Fruit fly (Drosophila melanogaster) whole organism, embryonic: ENCODE measurements around the gene CG5262.
A peak's percentile ranks its signal among the peaks of the same experiment; 100 is the strongest.

Experiments used
- BtbVII ChIP-seq: fragments of 200-800 bp; sonication (Bioruptor generic); optimal IDR thresholded peaks from 3 replicates; lab custom pipeline; 2017; ENCODE audit warnings: missing biosample characterization, mild to moderate bottlenecking, missing genetic modification characterization
- Bteb2 ChIP-seq: fragments of 200-800 bp; sonication (Bioruptor generic); optimal IDR thresholded peaks from 2 replicates; lab custom pipeline; 2016; ENCODE audit warnings: missing biosample characterization, missing genetic modification characterization
- CG10274 ChIP-seq: fragments of 200-800 bp; sonication (Bioruptor generic); optimal IDR thresholded peaks from 3 replicates; lab custom pipeline; 2017; ENCODE audit warnings: missing biosample characterization, mild to moderate bottlenecking, missing genetic modification characterization
- CG10366 ChIP-seq: fragments of 200-800 bp; sonication (Bioruptor generic); IDR thresholded peaks from 2 replicates; pipeline ENCODE4 v1.3.6; 2022; ENCODE audit warnings: missing biosample characterization, missing genetic modification characterization
- CG10959 ChIP-seq: fragments of 200-800 bp; sonication (Bioruptor generic); IDR thresholded peaks from 2 replicates; pipeline ENCODE4 v1.3.6; 2022; ENCODE audit warnings: missing biosample characterization, missing genetic modification characterization
- CG11696 ChIP-seq: fragments of 200-800 bp; sonication (Bioruptor generic); IDR thresholded peaks from 2 replicates; pipeline ENCODE4 v1.3.6; 2022; ENCODE audit warnings: missing biosample characterization, missing genetic modification characterization
- CG13424 ChIP-seq: fragments of 200-800 bp; sonication (Bioruptor generic); optimal IDR thresholded peaks from 2 replicates; lab custom pipeline; 2019; ENCODE audit warnings: missing biosample characterization, mild to moderate bottlenecking, missing genetic modification characterization, moderate library complexity
- CG14667 ChIP-seq: fragments of 200-800 bp; sonication (Bioruptor generic); IDR thresholded peaks from 2 replicates; pipeline ENCODE4 v1.3.6; 2022; ENCODE audit warnings: missing biosample characterization, missing genetic modification characterization
- CG15479 ChIP-seq: fragments of 200-800 bp; sonication (Bioruptor generic); optimal IDR thresholded peaks from 3 replicates; lab custom pipeline; 2019; ENCODE audit warnings: missing biosample characterization, mild to moderate bottlenecking, missing genetic modification characterization, moderate library complexity
- CG16779 ChIP-seq: fragments of 200-800 bp; sonication (Bioruptor generic); IDR thresholded peaks from 2 replicates; pipeline ENCODE4 v1.3.6; 2022; ENCODE audit warnings: missing biosample characterization, missing genetic modification characterization
- CG17359 ChIP-seq: fragments of 200-800 bp; sonication (Bioruptor generic); optimal IDR thresholded peaks from 3 replicates; lab custom pipeline; 2018; ENCODE audit warnings: missing biosample characterization, mild to moderate bottlenecking, missing genetic modification characterization, moderate library complexity
- CG18619 ChIP-seq: fragments of 200-800 bp; sonication (Bioruptor generic); optimal IDR thresholded peaks from 3 replicates; lab custom pipeline; 2017; ENCODE audit warnings: missing biosample characterization, mild to moderate bottlenecking, missing genetic modification characterization
- CG2120 ChIP-seq: fragments of 200-800 bp; sonication (Bioruptor generic); optimal IDR thresholded peaks from 3 replicates; lab custom pipeline; 2016; ENCODE audit warnings: missing biosample characterization, missing genetic modification characterization
- CG5245 ChIP-seq: fragments of 200-800 bp; sonication (Bioruptor generic); optimal IDR thresholded peaks from 3 replicates; lab custom pipeline; 2016; ENCODE audit warnings: missing biosample characterization, missing genetic modification characterization
- CG6854 ChIP-seq: fragments of 200-800 bp; sonication (Bioruptor generic); optimal IDR thresholded peaks from 3 replicates; lab custom pipeline; 2017; ENCODE audit warnings: missing biosample characterization, mild to moderate bottlenecking, missing genetic modification characterization
- CG7556 ChIP-seq: fragments of 200-800 bp; sonication (Bioruptor generic); optimal IDR thresholded peaks from 2 replicates; lab custom pipeline; 2017; ENCODE audit warnings: missing biosample characterization, mild to moderate bottlenecking, missing genetic modification characterization
- CG8089 ChIP-seq: fragments of 200-800 bp; sonication (Bioruptor generic); optimal IDR thresholded peaks from 3 replicates; lab custom pipeline; 2016; ENCODE audit warnings: missing biosample characterization, missing genetic modification characterization
- CG8478 ChIP-seq: fragments of >200 bp; optimal IDR thresholded peaks from 2 replicates; lab custom pipeline; 2018
- CoRest ChIP-seq: fragments of 200-800 bp; sonication (Bioruptor generic); optimal IDR thresholded peaks from 3 replicates; lab custom pipeline; 2018; ENCODE audit warnings: missing biosample characterization, mild to moderate bottlenecking, missing genetic modification characterization, moderate library complexity
- Doc3 ChIP-seq: fragments of 200-800 bp; sonication (Bioruptor generic); IDR thresholded peaks from 3 replicates; pipeline ENCODE4 v1.3.6; 2022; ENCODE audit warnings: missing biosample characterization, missing genetic modification characterization; ENCODE audit not compliant: partially characterized antibody
- Dp ChIP-seq: fragments of 200-800 bp; sonication (Bioruptor generic); optimal IDR thresholded peaks from 2 replicates; lab custom pipeline; 2018; ENCODE audit warnings: missing biosample characterization, mild to moderate bottlenecking, missing genetic modification characterization, moderate library complexity
- ERR ChIP-seq: fragments of 200-800 bp; sonication (Bioruptor generic); optimal IDR thresholded peaks from 2 replicates; lab custom pipeline; 2016; ENCODE audit warnings: missing biosample characterization, missing genetic modification characterization
- Ets97D ChIP-seq: fragments of 200-800 bp; sonication (Bioruptor generic); optimal IDR thresholded peaks from 3 replicates; lab custom pipeline; 2016; ENCODE audit warnings: missing biosample characterization, missing genetic modification characterization
- GATAe ChIP-seq: fragments of 200-800 bp; sonication (Bioruptor generic); conservative IDR thresholded peaks from 2 replicates; pipeline ENCODE4 v1.3.6; 2022; ENCODE audit warnings: missing biosample characterization, missing genetic modification characterization
- H15 ChIP-seq: fragments of 200-800 bp; sonication (Bioruptor generic); IDR thresholded peaks from 3 replicates; pipeline ENCODE4 v1.3.6; 2022; ENCODE audit warnings: missing biosample characterization, missing genetic modification characterization
- HLH3B ChIP-seq: fragments of 200-800 bp; sonication (Bioruptor generic); IDR thresholded peaks from 2 replicates; pipeline ENCODE4 v1.3.6; 2022; ENCODE audit warnings: missing biosample characterization, missing genetic modification characterization
- HmgZ ChIP-seq: fragments of 200-800 bp; sonication (Bioruptor generic); optimal IDR thresholded peaks from 2 replicates; lab custom pipeline; 2018; ENCODE audit warnings: missing biosample characterization, mild to moderate bottlenecking, missing genetic modification characterization
- Hmx ChIP-seq: fragments of 200-800 bp; sonication (Bioruptor generic); optimal IDR thresholded peaks from 2 replicates; lab custom pipeline; 2016; ENCODE audit warnings: missing biosample characterization, missing genetic modification characterization
- MBD-R2 ChIP-seq: fragments of 200-800 bp; sonication (Bioruptor generic); IDR thresholded peaks from 2 replicates; pipeline ENCODE4 v1.3.6; 2022; ENCODE audit warnings: missing biosample characterization, missing genetic modification characterization
- Meics ChIP-seq: fragments of 200-800 bp; sonication (Bioruptor generic); optimal IDR thresholded peaks from 2 replicates; lab custom pipeline; 2017; ENCODE audit warnings: missing biosample characterization, mild to moderate bottlenecking, missing genetic modification characterization
- Ptx1 ChIP-seq: fragments of 200-800 bp; sonication (Bioruptor generic); IDR thresholded peaks from 2 replicates; pipeline ENCODE4 v1.3.6; 2022; ENCODE audit warnings: missing biosample characterization, missing genetic modification characterization
- Ssrp ChIP-seq: fragments of 200-800 bp; sonication (Bioruptor generic); optimal IDR thresholded peaks from 2 replicates; lab custom pipeline; 2018; ENCODE audit warnings: missing biosample characterization, mild to moderate bottlenecking, missing genetic modification characterization, moderate library complexity
- Trl ChIP-seq, 3 experiments: fragments of >200 bp in 2 of 3; fragments of 200-800 bp in 1 of 3; sonication (Bioruptor generic) in 1 of 3; optimal IDR thresholded peaks; 2 replicates in 1 of 3; 3 replicates in 2 of 3; lab custom pipeline; 2016 to 2017; ENCODE audit warnings: missing biosample characterization in 1 of 3, missing genetic modification characterization in 1 of 3
- ac ChIP-seq: fragments of 200-800 bp; sonication (Bioruptor generic); optimal IDR thresholded peaks from 3 replicates; lab custom pipeline; 2017; ENCODE audit warnings: missing biosample characterization, mild to moderate bottlenecking, missing genetic modification characterization
- amos ChIP-seq: fragments of 200-800 bp; sonication (Bioruptor generic); IDR thresholded peaks from 2 replicates; pipeline ENCODE4 v1.3.6; 2022; ENCODE audit warnings: missing biosample characterization, missing genetic modification characterization; ENCODE audit not compliant: partially characterized antibody
- ara ChIP-seq: fragments of 200-800 bp; sonication (Bioruptor generic); IDR thresholded peaks from 2 replicates; pipeline ENCODE4 v1.3.6; 2022; ENCODE audit warnings: missing biosample characterization, missing genetic modification characterization
- chn ChIP-seq: fragments of 200-800 bp; sonication (Bioruptor generic); optimal IDR thresholded peaks from 2 replicates; lab custom pipeline; 2016; ENCODE audit warnings: missing biosample characterization, missing genetic modification characterization
- danr ChIP-seq: fragments of 200-800 bp; sonication (Bioruptor generic); IDR thresholded peaks from 2 replicates; pipeline ENCODE4 v1.3.6; 2022; ENCODE audit warnings: missing biosample characterization, missing genetic modification characterization
- dati ChIP-seq: fragments of 200-800 bp; sonication (Bioruptor generic); IDR thresholded peaks from 2 replicates; pipeline ENCODE4 v1.3.6; 2022; ENCODE audit warnings: missing biosample characterization, missing genetic modification characterization
- en ChIP-seq: fragments of 200-800 bp; sonication (Bioruptor generic); optimal IDR thresholded peaks from 2 replicates; lab custom pipeline; 2016; ENCODE audit warnings: missing biosample characterization, missing genetic modification characterization
- grn ChIP-seq: fragments of 200-800 bp; sonication (Bioruptor generic); optimal IDR thresholded peaks from 3 replicates; lab custom pipeline; 2017; ENCODE audit warnings: missing biosample characterization, missing genetic modification characterization
- gro ChIP-seq: fragments of 200-800 bp; sonication (Bioruptor generic); optimal IDR thresholded peaks from 2 replicates; lab custom pipeline; 2016; ENCODE audit warnings: missing biosample characterization, missing genetic modification characterization
- insv ChIP-seq, 2 experiments: fragments of 200-800 bp; sonication (Bioruptor generic); optimal IDR thresholded peaks; 3 replicates each; lab custom pipeline; 2016 to 2018; ENCODE audit warnings: missing biosample characterization in 2 of 2, missing genetic modification characterization in 2 of 2
- nerfin-2 ChIP-seq: fragments of 200-800 bp; sonication (Bioruptor generic); IDR thresholded peaks from 2 replicates; pipeline ENCODE4 v1.3.6; 2022; ENCODE audit warnings: missing biosample characterization, missing genetic modification characterization; ENCODE audit not compliant: partially characterized antibody
- nmo ChIP-seq: fragments of 200-800 bp; sonication (Bioruptor generic); optimal IDR thresholded peaks from 2 replicates; lab custom pipeline; 2018; ENCODE audit warnings: missing biosample characterization, mild to moderate bottlenecking, missing genetic modification characterization, moderate library complexity
- run ChIP-seq: fragments of 200-800 bp; sonication (Bioruptor generic); optimal IDR thresholded peaks from 3 replicates; lab custom pipeline; 2018; ENCODE audit warnings: missing biosample characterization, mild to moderate bottlenecking, missing genetic modification characterization
- twi ChIP-seq: fragments of 200-800 bp; optimal IDR thresholded peaks from 2 replicates; lab custom pipeline; 2019; ENCODE audit warnings: missing biosample characterization, mild to moderate bottlenecking, missing genetic modification characterization, moderate library complexity
- unc-4 ChIP-seq: fragments of 200-800 bp; sonication (Bioruptor generic); IDR thresholded peaks from 2 replicates; pipeline ENCODE4 v1.3.6; 2022; ENCODE audit warnings: missing biosample characterization, missing genetic modification characterization; ENCODE audit not compliant: partially characterized antibody
- vnd ChIP-seq: fragments of 200-800 bp; sonication (Bioruptor generic); IDR thresholded peaks from 3 replicates; pipeline ENCODE4 v1.3.6; 2022; ENCODE audit warnings: missing biosample characterization, missing genetic modification characterization; ENCODE audit not compliant: partially characterized antibody
- zen ChIP-seq: fragments of 200-800 bp; sonication (Bioruptor generic); optimal IDR thresholded peaks from 3 replicates; lab custom pipeline; 2018; ENCODE audit warnings: missing biosample characterization, mild to moderate bottlenecking, missing genetic modification characterization, moderate library complexity

CG5262 gene

DNA sequence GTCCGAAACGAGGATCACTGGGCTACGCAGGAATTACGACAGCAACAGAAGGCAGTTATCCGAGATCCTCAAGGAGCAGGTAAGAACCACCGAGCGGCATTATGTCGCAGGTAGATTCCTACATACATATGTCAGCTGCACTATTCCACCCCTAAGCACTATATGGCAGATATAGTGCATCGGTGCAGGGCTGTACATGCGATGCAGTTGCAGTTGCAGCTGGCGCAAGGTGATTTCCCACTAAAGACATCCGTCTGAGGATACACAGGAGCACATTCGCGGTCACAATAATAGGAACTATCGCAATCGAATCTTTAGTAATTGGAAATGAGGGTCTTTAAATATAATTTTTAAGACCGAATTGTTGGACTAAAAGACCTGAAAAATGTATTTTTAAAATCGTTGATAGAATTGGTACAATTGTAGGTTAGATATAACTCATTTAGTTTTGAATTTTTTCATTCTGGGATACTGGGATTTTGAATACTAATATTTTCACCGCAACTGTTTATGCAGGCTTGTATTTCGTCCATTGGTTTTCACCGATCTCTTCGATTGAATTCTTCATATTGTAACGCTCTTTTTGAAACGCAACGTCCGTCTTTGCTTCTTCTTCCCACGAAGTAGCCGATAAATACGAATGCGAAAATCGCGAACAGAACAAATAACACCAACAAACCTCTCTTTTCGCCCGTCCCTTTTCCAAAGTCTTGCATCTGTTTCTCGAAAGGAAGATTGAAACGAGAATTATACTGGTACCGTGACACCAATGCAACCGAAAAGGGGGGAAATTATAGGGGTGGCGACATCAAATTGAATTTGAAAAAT lies 27.4 kb downstream of the CG5262 start (continued):
- TF ChIP-seq Doc3 (GFP tag; lab: Robert Waterston, UW), result no peak
- no peak for TF ChIP-seq CG2120 (GFP tag; lab: Kevin White, UChicago)
- 0 out of 2 replicates have a peak, but pooled peaks have one; percentile 66 for TF ChIP-seq CG10959 (GFP tag; lab: Robert Waterston, UW)
- no peak for TF ChIP-seq Ptx1 (GFP tag; lab: Robert Waterston, UW)
- TF ChIP-seq CG6854, result no peak
- TF ChIP-seq CG8478, result no peak
- no peak for TF ChIP-seq danr (GFP tag; lab: Robert Waterston, UW)
- TF ChIP-seq MBD-R2 (GFP tag; lab: Robert Waterston, UW), result no peak
- no peak for TF ChIP-seq en
- no peak for TF ChIP-seq Bteb2 (GFP tag; lab: Kevin White, UChicago)
- TF ChIP-seq nerfin-2 (GFP tag; lab: Robert Waterston, UW), result no peak
- TF ChIP-seq CG14667 (GFP tag; lab: Robert Waterston, UW), result no peak
- no peak for TF ChIP-seq CG10274 (GFP tag; lab: Kevin White, UChicago)
- TF ChIP-seq CoRest (tag; lab: Kevin White, UChicago), result peak; percentile 30
- TF ChIP-seq Hmx (GFP tag; lab: Kevin White, UChicago), result no peak
- peak; percentile 99 for TF ChIP-seq ac (GFP tag; lab: Kevin White, UChicago)
- peak; percentile 0 for TF ChIP-seq CG13424 (tag; lab: Kevin White, UChicago)
- TF ChIP-seq nmo, result peak; percentile 44
- no peak for TF ChIP-seq Trl (optimal IDR thresholded peaks at IDR 0.05; lab: Kevin White, UChicago)
- TF ChIP-seq Trl (GFP tag; optimal IDR thresholded peaks at IDR 0.05; lab: Kevin White, UChicago), result peak; percentile 7
- no peak for TF ChIP-seq run (tag; lab: Kevin White, UChicago)
- no peak for TF ChIP-seq CG18619 (GFP tag; lab: Kevin White, UChicago)
- TF ChIP-seq CG8089 (GFP tag; lab: Kevin White, UChicago), result no peak
- no peak for TF ChIP-seq gro
- no peak for TF ChIP-seq chn (GFP tag; lab: Kevin White, UChicago)
- peak; percentile 39 for TF ChIP-seq Ssrp (tag; lab: Kevin White, UChicago)
- no peak for TF ChIP-seq CG10366 (GFP tag; lab: Robert Waterston, UW)
- TF ChIP-seq unc-4 (GFP tag; lab: Robert Waterston, UW), result no peak
- no peak for TF ChIP-seq ERR (GFP tag; lab: Kevin White, UChicago)
- TF ChIP-seq CG15479 (GFP tag; lab: Kevin White, UChicago), result peak; percentile 100
- TF ChIP-seq Dp (GFP tag; lab: Kevin White, UChicago), result no peak
- no peak for TF ChIP-seq vnd (GFP tag; lab: Robert Waterston, UW)
- no peak for TF ChIP-seq insv (GFP tag; optimal IDR thresholded peaks at IDR 0.05; lab: Kevin White, UChicago)
- TF ChIP-seq ara (GFP tag; lab: Robert Waterston, UW), result no peak
- no peak for TF ChIP-seq GATAe (GFP tag; lab: Robert Waterston, UW)
- no peak for TF ChIP-seq CG17359
- TF ChIP-seq zen (tag; lab: Kevin White, UChicago), result peak; percentile 93
- 0 out of 2 replicates have a peak, but pooled peaks have one; percentile 39 for TF ChIP-seq amos (GFP tag; lab: Robert Waterston, UW)
- TF ChIP-seq grn (GFP tag; lab: Kevin White, UChicago), result no peak
- no peak for TF ChIP-seq Meics (GFP tag; lab: Kevin White, UChicago)
- TF ChIP-seq CG16779, result no peak
- peak; percentile 96 for TF ChIP-seq CG11696 (GFP tag; lab: Robert Waterston, UW)
- no peak for TF ChIP-seq dati
- no peak for TF ChIP-seq CG7556 (GFP tag; lab: Kevin White, UChicago)
- TF ChIP-seq Ets97D, result no peak
- no peak for TF ChIP-seq HLH3B (GFP tag; lab: Robert Waterston, UW)
- TF ChIP-seq BtbVII (GFP tag; lab: Kevin White, UChicago), result no peak
- TF ChIP-seq twi (tag; lab: Kevin White, UChicago), result peak; percentile 85
- no peak for TF ChIP-seq H15 (GFP tag; lab: Robert Waterston, UW)
- TF ChIP-seq HmgZ (tag; lab: Kevin White, UChicago), result no peak
- TF ChIP-seq CG5245 (GFP tag; lab: Kevin White, UChicago), result no peak
